Worm (Caenorhabditis elegans): ENCODE measurements around the gene Y54F10AR.1.

ce11 chrIII:2528621-2529113 is 46.8 kb downstream of the Y54F10AR.1 start, which contains the start of the genes Y54F10AM.15, rbc-2 and ndua-8:
- TF ChIP-seq nhr-76 (tag; optimal IDR thresholded peaks at IDR 0.05): no peak
- TF ChIP-seq nhr-237 (tag; optimal IDR thresholded peaks at IDR 0.05): no peak
- no peak for TF ChIP-seq fos-1 (tag; optimal IDR thresholded peaks at IDR 0.05)
- TF ChIP-seq ZK546.5 (tag; optimal IDR thresholded peaks at IDR 0.05): peak; percentile 41
- no peak for TF ChIP-seq eor-1 (tag; optimal IDR thresholded peaks at IDR 0.05)
- TF ChIP-seq R02D3.7 (tag; optimal IDR thresholded peaks at IDR 0.05): peak; percentile 100
- no peak for TF ChIP-seq unc-39 (tag; optimal IDR thresholded peaks at IDR 0.05)
- peak; percentile 42 for TF ChIP-seq egl-27 (tag; optimal IDR thresholded peaks at IDR 0.05)

Data from whole organism, L3 larva.